Worm (Caenorhabditis elegans) whole organism, late embryonic: Measurements from ENCODE around the gene F18C5.9.

Experiments used
- C08G9.2 ChIP-seq: sonication (generic microtip); optimal IDR thresholded peaks from 2 replicates; lab custom pipeline; 2016; ENCODE audit warnings: mild to moderate bottlenecking, missing genetic modification characterization, moderate library complexity, missing compliant biosample characterization
- C38D4.7 ChIP-seq: fragments of 200-800 bp; sonication (Bioruptor generic); optimal IDR thresholded peaks from 2 replicates; lab custom pipeline; 2018; ENCODE audit warnings: mild to moderate bottlenecking, missing genetic modification characterization, moderate library complexity, missing compliant biosample characterization
- F13H6.1 ChIP-seq: sonication (generic microtip); optimal IDR thresholded peaks from 2 replicates; lab custom pipeline; 2016; ENCODE audit warnings: missing genetic modification characterization, missing compliant biosample characterization
- K09A11.1 ChIP-seq: sonication (generic microtip); optimal IDR thresholded peaks from 2 replicates; lab custom pipeline; 2017; ENCODE audit warnings: antibody characterized with exemption, mild to moderate bottlenecking, missing genetic modification characterization, missing compliant biosample characterization; ENCODE audit not compliant: insufficient read depth
- ceh-14 ChIP-seq: sonication (generic microtip); optimal IDR thresholded peaks from 2 replicates; lab custom pipeline; 2016; ENCODE audit warnings: missing genotype, missing genetic modification characterization, missing compliant biosample characterization
- ceh-19 ChIP-seq: fragments of 200-800 bp; sonication (Bioruptor generic); optimal IDR thresholded peaks from 2 replicates; lab custom pipeline; 2018; ENCODE audit warnings: mild to moderate bottlenecking, missing genetic modification characterization, missing compliant biosample characterization
- ceh-2 ChIP-seq: sonication (generic microtip); optimal IDR thresholded peaks from 2 replicates; lab custom pipeline; 2016; ENCODE audit warnings: missing genotype, missing genetic modification characterization, missing compliant biosample characterization
- ceh-22 ChIP-seq: sonication (generic microtip); optimal IDR thresholded peaks from 2 replicates; lab custom pipeline; 2017; ENCODE audit warnings: missing biosample characterization, missing genetic modification characterization
- ceh-24 ChIP-seq: sonication (generic microtip); optimal IDR thresholded peaks from 2 replicates; lab custom pipeline; 2016; ENCODE audit warnings: mild to moderate bottlenecking, missing genetic modification characterization, missing compliant biosample characterization
- ceh-45 ChIP-seq: fragments of 200-800 bp; sonication (Bioruptor generic); IDR thresholded peaks from 2 replicates; pipeline ENCODE4 v1.3.6; 2022; ENCODE audit warnings: missing genetic modification reagents, missing genetic modification characterization, missing compliant biosample characterization
- ceh-48 ChIP-seq: sonication (generic microtip); optimal IDR thresholded peaks from 2 replicates; lab custom pipeline; 2016; ENCODE audit warnings: missing genetic modification characterization, inconsistent platforms, missing compliant biosample characterization
- ceh-6 ChIP-seq: fragments of 200-800 bp; sonication (Bioruptor generic); optimal IDR thresholded peaks from 2 replicates; lab custom pipeline; 2018; ENCODE audit warnings: mild to moderate bottlenecking, missing genetic modification characterization, missing compliant biosample characterization
- ceh-9 ChIP-seq: sonication (generic microtip); optimal IDR thresholded peaks from 2 replicates; lab custom pipeline; 2016; ENCODE audit warnings: mild to moderate bottlenecking, missing genetic modification characterization, inconsistent platforms, missing compliant biosample characterization
- che-1 ChIP-seq: sonication (generic microtip); optimal IDR thresholded peaks from 2 replicates; lab custom pipeline; 2016; ENCODE audit warnings: mild to moderate bottlenecking, missing genetic modification characterization, missing compliant biosample characterization
- dmd-4 ChIP-seq: sonication (generic microtip); optimal IDR thresholded peaks from 2 replicates; lab custom pipeline; 2016; ENCODE audit warnings: borderline replicate concordance, missing genetic modification characterization, missing compliant biosample characterization
- dve-1 ChIP-seq: sonication (generic microtip); optimal IDR thresholded peaks from 2 replicates; lab custom pipeline; 2017; ENCODE audit warnings: antibody characterized with exemption, mild to moderate bottlenecking, missing genetic modification characterization, missing compliant biosample characterization
- elt-2 ChIP-seq: sonication (generic microtip); optimal IDR thresholded peaks from 2 replicates; lab custom pipeline; 2016; ENCODE audit warnings: missing genetic modification reagents, missing genetic modification characterization, missing compliant biosample characterization
- elt-4 ChIP-seq: sonication (generic microtip); optimal IDR thresholded peaks from 2 replicates; lab custom pipeline; 2016; ENCODE audit warnings: missing genetic modification characterization, missing compliant biosample characterization
- eyg-1 ChIP-seq: sonication (generic microtip); optimal IDR thresholded peaks from 2 replicates; lab custom pipeline; 2016; ENCODE audit warnings: missing genotype, missing genetic modification characterization, missing compliant biosample characterization
- fkh-10 ChIP-seq: fragments of 150-350 bp; optimal IDR thresholded peaks from 2 replicates; lab custom pipeline; 2014; ENCODE audit warnings: missing biosample characterization, missing genetic modification reagents, missing genetic modification characterization
- gmeb-2 ChIP-seq: sonication (generic microtip); optimal IDR thresholded peaks from 2 replicates; lab custom pipeline; 2016; ENCODE audit warnings: missing genetic modification characterization, inconsistent platforms, missing compliant biosample characterization
- hlh-30 ChIP-seq: sonication (generic microtip); optimal IDR thresholded peaks from 2 replicates; lab custom pipeline; 2017; ENCODE audit warnings: antibody characterized with exemption, missing genetic modification characterization, missing compliant biosample characterization; ENCODE audit not compliant: insufficient read depth
- hlh-6 ChIP-seq: sonication (generic microtip); optimal IDR thresholded peaks from 2 replicates; lab custom pipeline; 2016; ENCODE audit warnings: missing genotype, missing genetic modification characterization, missing compliant biosample characterization
- lim-6 ChIP-seq: sonication (generic microtip); optimal IDR thresholded peaks from 2 replicates; lab custom pipeline; 2016; ENCODE audit warnings: missing genetic modification characterization, missing compliant biosample characterization
- nhr-11 ChIP-seq: fragments of 150-350 bp; optimal IDR thresholded peaks from 2 replicates; lab custom pipeline; 2014; ENCODE audit warnings: missing biosample characterization, missing genetic modification characterization
- nhr-232 ChIP-seq: sonication (generic microtip); optimal IDR thresholded peaks from 2 replicates; lab custom pipeline; 2016; ENCODE audit warnings: missing genetic modification characterization, missing compliant biosample characterization
- pag-3 ChIP-seq: sonication (generic microtip); optimal IDR thresholded peaks from 2 replicates; lab custom pipeline; 2016; ENCODE audit warnings: missing compliant biosample characterization, missing genetic modification characterization, borderline replicate concordance
- pat-9 ChIP-seq: fragments of 200-800 bp; sonication (Bioruptor generic); optimal IDR thresholded peaks from 2 replicates; lab custom pipeline; 2018; ENCODE audit warnings: mild to moderate bottlenecking, missing genetic modification characterization, moderate library complexity, missing compliant biosample characterization
- pax-1 ChIP-seq: fragments of 150-350 bp; optimal IDR thresholded peaks from 2 replicates; lab custom pipeline; 2014; ENCODE audit warnings: missing biosample characterization, missing genetic modification characterization
- pha-4 ChIP-seq: fragments of 150-350 bp; optimal IDR thresholded peaks from 2 replicates; lab custom pipeline; 2018; ENCODE audit warnings: missing biosample characterization, missing genetic modification reagents, missing genetic modification characterization
- pqm-1 ChIP-seq: sonication (generic microtip); optimal IDR thresholded peaks from 2 replicates; lab custom pipeline; 2016; ENCODE audit warnings: missing genetic modification characterization, missing compliant biosample characterization
- ref-2 ChIP-seq: sonication (generic microtip); optimal IDR thresholded peaks from 2 replicates; lab custom pipeline; 2016; ENCODE audit warnings: missing genetic modification characterization, missing compliant biosample characterization
- rnt-1 ChIP-seq: sonication (generic microtip); optimal IDR thresholded peaks from 2 replicates; lab custom pipeline; 2016; ENCODE audit warnings: missing genetic modification characterization, missing compliant biosample characterization
- sox-4 ChIP-seq: sonication (generic microtip); optimal IDR thresholded peaks from 2 replicates; lab custom pipeline; 2017; ENCODE audit warnings: mild to moderate bottlenecking, missing genetic modification characterization, inconsistent platforms, missing compliant biosample characterization
- unc-55 ChIP-seq: sonication (generic microtip); optimal IDR thresholded peaks from 2 replicates; lab custom pipeline; 2017; ENCODE audit warnings: missing biosample characterization, missing genetic modification reagents, missing genetic modification characterization
- unc-86 ChIP-seq: sonication (generic microtip); optimal IDR thresholded peaks from 2 replicates; lab custom pipeline; 2016; ENCODE audit warnings: missing genetic modification characterization, missing compliant biosample characterization
- ztf-16 ChIP-seq: sonication (generic microtip); optimal IDR thresholded peaks from 2 replicates; lab custom pipeline; 2017; ENCODE audit warnings: missing genetic modification characterization, missing compliant biosample characterization

The F18C5.9 gene

ce11 chrII:6524501-6524977 is 42.4 kb upstream of the F18C5.9 start, which contains the start of gene C56E6.2:
C56E6.2 (plus strand) TSS chrII:6524927.
- TF ChIP-seq ceh-19 (GFP tag; lab: Kevin White, UChicago) (no peak), unc-55 (GFP tag; lab: Kevin White, UChicago) (peak; percentile 13), elt-2 (tag; lab: Kevin White, UChicago) (peak; percentile 53)
- TF ChIP-seq, all 69 proteins: peak for 2

DNA sequence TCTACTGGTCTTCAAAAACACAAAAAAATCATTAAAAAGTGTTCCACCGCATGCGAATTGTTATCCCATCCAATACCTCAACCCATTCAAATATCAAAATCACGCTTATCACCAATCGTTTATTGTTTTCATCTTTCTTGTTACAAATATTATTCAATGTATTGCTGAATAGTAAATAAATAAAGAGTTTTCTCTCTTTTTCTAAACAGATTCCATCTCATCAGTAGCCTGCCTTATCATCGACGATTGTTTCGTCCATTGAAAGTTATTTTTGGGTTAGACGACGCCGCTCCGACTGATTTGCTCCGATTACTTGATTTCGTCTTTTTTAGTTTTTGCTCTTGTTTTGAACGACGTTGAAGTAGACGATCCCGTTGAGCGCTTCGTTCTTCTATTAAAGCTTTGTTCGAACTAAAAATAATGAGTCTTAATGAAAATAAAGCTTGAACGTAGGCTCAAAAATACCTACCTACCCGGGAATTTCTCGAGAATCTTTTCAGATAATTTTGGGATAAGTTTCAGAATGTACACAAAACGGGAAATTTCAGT is 40.7 kb upstream of the F18C5.9 start:
- no peak for TF ChIP-seq elt-4 (tag; lab: Kevin White, UChicago)
- TF ChIP-seq hlh-30 (tag; lab: Kevin White, UChicago): no peak
- no peak for TF ChIP-seq sox-4 (tag; lab: Kevin White, UChicago)
- no peak for TF ChIP-seq pat-9 (tag; lab: Kevin White, UChicago)

DNA sequence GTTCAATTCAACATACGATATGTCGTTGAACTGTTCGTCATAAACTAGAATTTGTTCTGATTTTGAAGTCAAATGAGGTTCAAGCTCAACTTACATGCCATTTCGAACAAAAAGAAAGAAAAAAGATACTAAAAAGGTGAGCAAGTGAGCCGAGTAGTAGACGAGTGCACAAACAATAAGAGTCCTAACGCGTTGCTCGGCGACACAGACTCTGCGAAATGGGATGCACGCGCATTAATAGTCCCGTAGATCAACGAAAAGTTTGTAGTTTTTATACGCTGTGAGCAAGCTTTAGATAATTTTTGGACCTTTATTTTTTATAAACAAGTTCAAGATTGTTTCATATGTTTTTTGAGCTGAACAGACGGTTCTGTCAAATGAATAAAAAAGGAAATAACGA is 38.3 kb upstream of the F18C5.9 start, which contains the start of gene C56E6.4:
Gene C56E6.4 (minus strand): TSS at position 101 of the 400 bp plus-strand sequence.
- TF ChIP-seq K09A11.1 (no peak), dmd-4 (tag; lab: Kevin White, UChicago) (no peak), pag-3 (tag; lab: Kevin White, UChicago) (no peak), F13H6.1 (no peak), ref-2 (tag; lab: Kevin White, UChicago) (no peak), ceh-22 (tag; lab: Kevin White, UChicago) (no peak), ceh-2 (tag; lab: Kevin White, UChicago) (no peak), C38D4.7 (GFP tag; lab: Kevin White, UChicago) (no peak), ceh-6 (GFP tag; lab: Kevin White, UChicago) (no peak), eyg-1 (tag; lab: Kevin White, UChicago) (no peak), ceh-48 (tag; lab: Kevin White, UChicago) (no peak)
- TF ChIP-seq, all 69 proteins: peak for 0

- TF ChIP-seq lim-6 (tag; lab: Kevin White, UChicago) (no peak), dmd-4 (tag; lab: Kevin White, UChicago) (no peak), ceh-45 (GFP tag; lab: Robert Waterston, UW) (no peak), dve-1 (tag; lab: Kevin White, UChicago) (no peak), pha-4 (no peak), ztf-16 (tag; lab: Kevin White, UChicago) (no peak), C08G9.2 (tag; lab: Kevin White, UChicago) (no peak), pax-1 (no peak), ceh-14 (tag; lab: Kevin White, UChicago) (no peak), fkh-10 (GFP tag; lab: Kevin White, UChicago) (no peak), unc-86 (tag; lab: Kevin White, UChicago) (no peak), nhr-232 (no peak), pag-3 (tag; lab: Kevin White, UChicago) (no peak)
Measured at ce11 chrII:6531527-6531926, 35.4 kb upstream of the F18C5.9 start, which contains the start of gene abch-1. abch-1 (minus strand) TSS chrII:6531627.

- TF ChIP-seq lim-6 (tag; lab: Kevin White, UChicago): no peak
- TF ChIP-seq F13H6.1: no peak
- no peak for TF ChIP-seq ceh-2 (tag; lab: Kevin White, UChicago)
- no peak for TF ChIP-seq gmeb-2 (tag; lab: Kevin White, UChicago)
- no peak for TF ChIP-seq rnt-1 (tag; lab: Kevin White, UChicago)
- TF ChIP-seq hlh-6 (tag; lab: Kevin White, UChicago): no peak
- TF ChIP-seq pax-1: no peak
- TF ChIP-seq ceh-9: no peak
- TF ChIP-seq ref-2 (tag; lab: Kevin White, UChicago): no peak
- TF ChIP-seq pha-4: no peak
- TF ChIP-seq nhr-11 (tag; lab: Kevin White, UChicago): no peak
- TF ChIP-seq ztf-16 (tag; lab: Kevin White, UChicago): no peak
- TF ChIP-seq K09A11.1: no peak
- TF ChIP-seq ceh-24 (tag; lab: Kevin White, UChicago): no peak
- no peak for TF ChIP-seq hlh-30 (tag; lab: Kevin White, UChicago)
- no peak for TF ChIP-seq sox-4 (tag; lab: Kevin White, UChicago)
- no peak for TF ChIP-seq pqm-1 (tag; lab: Kevin White, UChicago)
- no peak for TF ChIP-seq elt-2 (tag; lab: Kevin White, UChicago)
- TF ChIP-seq che-1: no peak
- no peak for TF ChIP-seq eyg-1 (tag; lab: Kevin White, UChicago)
- TF ChIP-seq, all 69 proteins: peak for 0
Measured at ce11 chrII:6531940-6532339, 35.0 kb upstream of the F18C5.9 start, which contains the start of gene abcx-1. abcx-1 (plus strand) TSS chrII:6532163.
